Worm (Caenorhabditis elegans) whole organism, L4 larva: ENCODE data around the gene F20B6.10.
A peak's percentile ranks its signal among the peaks of the same experiment; 100 is the strongest.

ENCODE experiments used
- F26F4.8 ChIP-seq: fragments of 200-800 bp; sonication (Bioruptor generic); conservative IDR thresholded peaks from 2 replicates; pipeline ENCODE4 v1.3.6; 2022; ENCODE audit warnings: missing genetic modification characterization, missing compliant biosample characterization
- F37D6.2 ChIP-seq: sonication (generic microtip); optimal IDR thresholded peaks from 2 replicates; lab custom pipeline; 2016; ENCODE audit warnings: mild to moderate bottlenecking, missing genetic modification characterization, missing compliant biosample characterization
- F44E2.7 ChIP-seq: fragments of 200-800 bp; sonication (Bioruptor generic); IDR thresholded peaks from 2 replicates; pipeline ENCODE4 v2.1.2; 2022; ENCODE audit warnings: missing genetic modification characterization, missing compliant biosample characterization
- F49E8.2 ChIP-seq: sonication (generic microtip); optimal IDR thresholded peaks from 2 replicates; lab custom pipeline; 2016; ENCODE audit warnings: missing compliant biosample characterization, mild to moderate bottlenecking, missing genetic modification characterization, borderline replicate concordance
- T20F7.1 ChIP-seq: fragments of 200-800 bp; sonication (Bioruptor generic); optimal IDR thresholded peaks from 2 replicates; lab custom pipeline; 2018; ENCODE audit warnings: mild to moderate bottlenecking, missing genetic modification characterization, missing compliant biosample characterization
- T26A8.4 ChIP-seq: fragments of 200-800 bp; sonication (Bioruptor generic); IDR thresholded peaks from 2 replicates; pipeline ENCODE4 v1.3.6; 2022; ENCODE audit warnings: missing genetic modification characterization, missing compliant biosample characterization
- Y75B8A.6 ChIP-seq: fragments of 200-800 bp; sonication (Bioruptor generic); IDR thresholded peaks from 2 replicates; pipeline ENCODE4 v1.3.6; 2022; ENCODE audit warnings: missing genetic modification reagents, missing genetic modification characterization, missing compliant biosample characterization
- aly-2 ChIP-seq: sonication (generic microtip); optimal IDR thresholded peaks from 2 replicates; lab custom pipeline; 2018; ENCODE audit warnings: missing biosample characterization, missing genetic modification characterization
- arid-1 ChIP-seq: fragments of 200-800 bp; sonication (Bioruptor generic); conservative IDR thresholded peaks from 2 replicates; pipeline ENCODE4 v1.3.6; 2022; ENCODE audit warnings: missing genetic modification reagents, missing genetic modification characterization, missing compliant biosample characterization
- attf-4 ChIP-seq: sonication (generic microtip); optimal IDR thresholded peaks from 3 replicates; lab custom pipeline; 2017; ENCODE audit warnings: missing biosample characterization, missing genetic modification characterization
- ceh-28 ChIP-seq: fragments of 150-350 bp; optimal IDR thresholded peaks from 2 replicates; lab custom pipeline; 2014; ENCODE audit warnings: missing biosample characterization, missing genetic modification reagents, missing genetic modification characterization
- ceh-82 ChIP-seq: sonication (generic microtip); optimal IDR thresholded peaks from 2 replicates; lab custom pipeline; 2017; ENCODE audit warnings: missing biosample characterization, missing genetic modification characterization
- ces-1 ChIP-seq: fragments of 150-350 bp; sonication (generic microtip); optimal IDR thresholded peaks from 4 replicates; lab custom pipeline; 2014; ENCODE audit warnings: missing biosample characterization, missing genetic modification reagents, missing genetic modification characterization
- daf-16 ChIP-seq, 3 experiments: sonication (generic microtip); optimal IDR thresholded peaks; 2 replicates each; lab custom pipeline; 2016 to 2017; ENCODE audit warnings: missing genetic modification characterization in 3 of 3, missing genetic modification reagents in 3 of 3, mild to moderate bottlenecking in 2 of 3, missing compliant biosample characterization in 2 of 3, missing biosample characterization in 1 of 3, moderate library complexity in 1 of 3
- daf-19 ChIP-seq: fragments of 200-800 bp; sonication (Bioruptor generic); conservative IDR thresholded peaks from 2 replicates; pipeline ENCODE4 v1.3.6; 2022; ENCODE audit warnings: missing genetic modification characterization, missing compliant biosample characterization
- daf-8 ChIP-seq: fragments of 200-800 bp; sonication (Bioruptor generic); IDR thresholded peaks from 2 replicates; pipeline ENCODE4 v1.3.6; 2022; ENCODE audit warnings: missing genetic modification characterization, missing compliant biosample characterization
- dmd-9 ChIP-seq: fragments of 200-800 bp; sonication (Bioruptor generic); IDR thresholded peaks from 2 replicates; pipeline ENCODE4 v1.3.6; 2022; ENCODE audit warnings: missing genetic modification reagents, missing genetic modification characterization, missing compliant biosample characterization
- dpl-1 ChIP-seq: fragments of 150-350 bp; optimal IDR thresholded peaks from 2 replicates; lab custom pipeline; 2014; ENCODE audit warnings: missing biosample characterization, missing genetic modification reagents, missing genetic modification characterization
- dve-1 ChIP-seq: sonication (generic microtip); optimal IDR thresholded peaks from 2 replicates; lab custom pipeline; 2017; ENCODE audit warnings: antibody characterized with exemption, mild to moderate bottlenecking, missing genetic modification characterization, missing compliant biosample characterization; ENCODE audit not compliant: insufficient read depth
- fos-1 ChIP-seq: fragments of 150-350 bp; optimal IDR thresholded peaks from 2 replicates; lab custom pipeline; 2014; ENCODE audit warnings: missing biosample characterization, missing genetic modification characterization
- hlh-11 ChIP-seq: fragments of 200-800 bp; sonication (Bioruptor generic); optimal IDR thresholded peaks from 2 replicates; lab custom pipeline; 2018; ENCODE audit warnings: mild to moderate bottlenecking, missing genetic modification characterization, missing compliant biosample characterization
- hmg-1.1 ChIP-seq: fragments of 200-800 bp; sonication (Bioruptor generic); IDR thresholded peaks from 2 replicates; pipeline ENCODE4 v1.3.6; 2022; ENCODE audit warnings: missing genetic modification reagents, missing genetic modification characterization, missing compliant biosample characterization
- lin-1 ChIP-seq: fragments of 200-800 bp; sonication (Bioruptor generic); IDR thresholded peaks from 2 replicates; pipeline ENCODE4 v1.3.6; 2022; ENCODE audit warnings: missing genetic modification reagents, missing genetic modification characterization, missing compliant biosample characterization
- lin-13 ChIP-seq: fragments of 150-350 bp; optimal IDR thresholded peaks from 2 replicates; lab custom pipeline; 2014; ENCODE audit warnings: missing biosample characterization, missing genetic modification reagents, missing genetic modification characterization
- lsy-2 ChIP-seq, 2 experiments: fragments of 150-350 bp in 1 of 2; sonication (generic microtip) in 1 of 2; optimal IDR thresholded peaks; 2 replicates each; lab custom pipeline; 2014 to 2017; ENCODE audit warnings: missing biosample characterization in 2 of 2, missing genetic modification characterization in 2 of 2
- madf-5 ChIP-seq, 2 experiments: fragments of 200-800 bp; sonication (Bioruptor generic); IDR thresholded peaks; 2 replicates each; pipeline ENCODE4 v1.3.6; 2022; ENCODE audit warnings: missing compliant biosample characterization in 2 of 2, missing genetic modification characterization in 2 of 2
- madf-9 ChIP-seq: fragments of 200-800 bp; sonication (Bioruptor generic); conservative IDR thresholded peaks from 2 replicates; pipeline ENCODE4 v1.3.6; 2022; ENCODE audit warnings: missing genetic modification reagents, missing genetic modification characterization, missing compliant biosample characterization
- mdl-1 ChIP-seq, 2 experiments: fragments of 150-350 bp in 1 of 2; sonication (generic microtip) in 1 of 2; optimal IDR thresholded peaks; 2 replicates each; lab custom pipeline; 2014 to 2017; ENCODE audit warnings: missing biosample characterization in 2 of 2, missing genetic modification characterization in 2 of 2
- mdt-29 ChIP-seq: fragments of 200-800 bp; sonication (Bioruptor generic); IDR thresholded peaks from 2 replicates; pipeline ENCODE4 v1.3.6; 2022; ENCODE audit warnings: missing genetic modification reagents, missing genetic modification characterization, missing compliant biosample characterization
- mep-1 ChIP-seq: fragments of 150-350 bp; sonication (generic microtip); optimal IDR thresholded peaks from 3 replicates; lab custom pipeline; 2014; ENCODE audit warnings: missing biosample characterization, missing genetic modification characterization
- mes-2 ChIP-seq: sonication (generic microtip); optimal IDR thresholded peaks from 2 replicates; lab custom pipeline; 2016; ENCODE audit warnings: missing genotype, mild to moderate bottlenecking, missing genetic modification characterization, missing compliant biosample characterization; ENCODE audit not compliant: poor library complexity, severe bottlenecking
- nhr-111 ChIP-seq: fragments of 200-800 bp; sonication (Bioruptor generic); optimal IDR thresholded peaks from 2 replicates; lab custom pipeline; 2018; ENCODE audit warnings: mild to moderate bottlenecking, missing genetic modification characterization, missing compliant biosample characterization
- nhr-41 ChIP-seq: fragments of 200-800 bp; sonication (Bioruptor generic); IDR thresholded peaks from 2 replicates; pipeline ENCODE4 v1.3.6; 2022; ENCODE audit warnings: missing genetic modification reagents, missing genetic modification characterization, missing compliant biosample characterization
- nhr-42 ChIP-seq: fragments of 200-800 bp; sonication (Bioruptor generic); IDR thresholded peaks from 2 replicates; pipeline ENCODE4 v1.3.6; 2022; ENCODE audit warnings: missing genetic modification characterization, missing compliant biosample characterization
- nhr-6 ChIP-seq: fragments of 150-350 bp; optimal IDR thresholded peaks from 2 replicates; lab custom pipeline; 2014; ENCODE audit warnings: missing biosample characterization, missing genetic modification characterization
- php-3 ChIP-seq: fragments of 200-800 bp; sonication (Bioruptor generic); IDR thresholded peaks from 2 replicates; pipeline ENCODE4 v1.3.6; 2022; ENCODE audit warnings: missing genetic modification reagents, missing genetic modification characterization, missing compliant biosample characterization
- rbr-2 ChIP-seq: sonication (generic microtip); optimal IDR thresholded peaks from 2 replicates; lab custom pipeline; 2016; ENCODE audit warnings: missing genotype, missing genetic modification characterization, missing compliant biosample characterization
- saeg-2 ChIP-seq: fragments of 200-800 bp; sonication (Bioruptor generic); IDR thresholded peaks from 2 replicates; pipeline ENCODE4 v1.3.6; 2022; ENCODE audit warnings: missing genetic modification reagents, missing genetic modification characterization, missing compliant biosample characterization
- set-16 ChIP-seq: fragments of 200-800 bp; sonication (Bioruptor generic); IDR thresholded peaks from 2 replicates; pipeline ENCODE4 v1.3.6; 2022; ENCODE audit warnings: missing genetic modification reagents, missing genetic modification characterization, missing compliant biosample characterization
- snpc-1.2 ChIP-seq: fragments of 200-800 bp; sonication (Bioruptor generic); IDR thresholded peaks from 2 replicates; pipeline ENCODE4 v1.3.6; 2022; ENCODE audit warnings: missing genetic modification reagents, missing genetic modification characterization, missing compliant biosample characterization
- spr-3 ChIP-seq: fragments of 200-800 bp; sonication (Bioruptor generic); optimal IDR thresholded peaks from 2 replicates; lab custom pipeline; 2018; ENCODE audit warnings: mild to moderate bottlenecking, missing genetic modification characterization, missing compliant biosample characterization
- unc-130 ChIP-seq: sonication (generic microtip); optimal IDR thresholded peaks from 2 replicates; lab custom pipeline; 2016; ENCODE audit warnings: missing genetic modification reagents, missing genetic modification characterization, missing compliant biosample characterization
- unc-62 ChIP-seq, 3 experiments: fragments of 150-350 bp in 1 of 3; sonication (generic microtip); optimal IDR thresholded peaks in 2 of 3; peaks in 1 of 3; 1 replicate in 1 of 3; 2 replicates in 2 of 3; lab custom pipeline; 2014 to 2017; ENCODE audit warnings: missing biosample characterization in 3 of 3, missing genetic modification characterization in 3 of 3, missing genetic modification reagents in 3 of 3, missing genotype in 1 of 3
- vab-7 ChIP-seq: fragments of 200-800 bp; sonication (Bioruptor generic); IDR thresholded peaks from 2 replicates; pipeline ENCODE4 v1.3.6; 2022; ENCODE audit warnings: missing genetic modification reagents, missing genetic modification characterization, missing compliant biosample characterization
- zag-1 ChIP-seq: fragments of 150-350 bp; optimal IDR thresholded peaks from 2 replicates; lab custom pipeline; 2014; ENCODE audit warnings: missing biosample characterization, missing genetic modification characterization
- ztf-11 ChIP-seq: fragments of 150-350 bp; optimal IDR thresholded peaks from 2 replicates; lab custom pipeline; 2014; ENCODE audit warnings: missing biosample characterization, missing genetic modification characterization

Gene F20B6.10

ce11 chrX:4214643-4215042 is 2.4 kb downstream of the F20B6.10 start:
- TF ChIP-seq madf-5 (GFP tag; IDR thresholded peaks at IDR 0.05; lab: Robert Waterston, UW) (no peak), T20F7.1 (GFP tag; lab: Kevin White, UChicago) (no peak), vab-7 (GFP tag; lab: Robert Waterston, UW) (no peak), rbr-2 (peak; percentile 22), nhr-42 (GFP tag; lab: Robert Waterston, UW) (no peak), hmg-1.1 (GFP tag; lab: Robert Waterston, UW) (peak; percentile 52), hlh-11 (tag; lab: Kevin White, UChicago) (peak; percentile 33), Y75B8A.6 (GFP tag; lab: Robert Waterston, UW) (no peak), mes-2 (tag; lab: Kevin White, UChicago) (peak; percentile 6), dpl-1 (GFP tag; lab: Kevin White, UChicago) (no peak), set-16 (GFP tag; lab: Robert Waterston, UW) (peak; percentile 45), daf-16 (GFP tag; optimal IDR thresholded peaks at IDR 0.05; lab: Kevin White, UChicago) (no peak), daf-16 (tag; optimal IDR thresholded peaks at IDR 0.05; lab: Kevin White, UChicago) (peak; percentile 7), unc-62 (GFP tag; optimal IDR thresholded peaks at IDR 0.05 in 1 of 2; lab: Kevin White, UChicago) (no peak), unc-62 (tag; optimal IDR thresholded peaks at IDR 0.05; lab: Kevin White, UChicago) (no peak), mdl-1 (tag; optimal IDR thresholded peaks at IDR 0.05; lab: Kevin White, UChicago) (no peak), arid-1 (GFP tag; lab: Robert Waterston, UW) (no peak), lsy-2 (tag; optimal IDR thresholded peaks at IDR 0.05; lab: Kevin White, UChicago) (peak in 1 of 2 experiments; percentile 14), nhr-41 (GFP tag; lab: Robert Waterston, UW) (no peak), aly-2 (tag; lab: Kevin White, UChicago) (no peak), nhr-111 (GFP tag; lab: Kevin White, UChicago) (no peak), F37D6.2 (no peak), unc-130 (no peak), php-3 (GFP tag; lab: Robert Waterston, UW) (no peak), saeg-2 (GFP tag; lab: Robert Waterston, UW) (no peak)

ce11 chrX:4209131-4209530 is 7.9 kb downstream of the F20B6.10 start:
- TF ChIP-seq Y75B8A.6 (GFP tag; lab: Robert Waterston, UW) (peak; percentile 91), aly-2 (tag; lab: Kevin White, UChicago) (no peak), madf-9 (GFP tag; lab: Robert Waterston, UW) (peak; percentile 99), lsy-2 (tag; optimal IDR thresholded peaks at IDR 0.05; lab: Kevin White, UChicago) (peak; percentile 97), spr-3 (GFP tag; lab: Kevin White, UChicago) (peak; percentile 98), vab-7 (GFP tag; lab: Robert Waterston, UW) (peak; percentile 99), fos-1 (tag; lab: Kevin White, UChicago) (peak; percentile 99), snpc-1.2 (peak; percentile 62; the same call in 1 of the 2 replicates), lin-13 (GFP tag; lab: Kevin White, UChicago) (peak; percentile 96), F49E8.2 (tag; lab: Kevin White, UChicago) (peak; percentile 60), unc-62 (GFP tag; optimal IDR thresholded peaks at IDR 0.05 in 1 of 2; lab: Kevin White, UChicago) (peak; percentile 80 to 100), unc-62 (tag; optimal IDR thresholded peaks at IDR 0.05; lab: Kevin White, UChicago) (peak; percentile 41), zag-1 (peak; percentile 98), daf-8 (GFP tag; lab: Robert Waterston, UW) (peak; percentile 88; the same call in 1 of the 2 replicates), lin-1 (GFP tag; lab: Robert Waterston, UW) (peak; percentile 97), ztf-11 (tag; lab: Kevin White, UChicago) (peak; percentile 67), nhr-6 (tag; lab: Kevin White, UChicago) (peak; percentile 98), dve-1 (peak; percentile 100), daf-19 (no peak), mdt-29 (GFP tag; lab: Robert Waterston, UW) (peak; percentile 96), T26A8.4 (GFP tag; lab: Robert Waterston, UW) (peak; percentile 100), ces-1 (GFP tag; lab: Kevin White, UChicago) (peak; percentile 94), ceh-28 (peak; percentile 97), attf-4 (tag; lab: Kevin White, UChicago) (no peak), dmd-9 (GFP tag; lab: Robert Waterston, UW) (peak; percentile 89), F44E2.7 (GFP tag; lab: Robert Waterston, UW) (peak; percentile 93), madf-5 (GFP tag; IDR thresholded peaks at IDR 0.05; lab: Robert Waterston, UW) (peak in 1 of 2 experiments; percentile 98; a peak in 2 of 4 replicates), F37D6.2 (peak; percentile 99), mep-1 (tag; lab: Kevin White, UChicago) (peak; percentile 100), ceh-82 (peak; percentile 78), F26F4.8 (GFP tag; lab: Robert Waterston, UW) (no peak), nhr-41 (GFP tag; lab: Robert Waterston, UW) (peak; percentile 88), mes-2 (tag; lab: Kevin White, UChicago) (peak; percentile 100)
